Worm (Caenorhabditis elegans) whole organism, young adult: Measurements from ENCODE around the gene C37C3.18.

Experiments
- D2030.7 ChIP-seq: fragments of 200-800 bp; sonication (Bioruptor generic); IDR thresholded peaks from 2 replicates; pipeline ENCODE4 v1.3.6; 2022; ENCODE audit warnings: missing genetic modification reagents, missing genetic modification characterization, missing compliant biosample characterization
- F23B12.7 ChIP-seq: sonication (generic microtip); optimal IDR thresholded peaks from 2 replicates; lab custom pipeline; 2017; ENCODE audit warnings: missing genetic modification characterization, mild to moderate bottlenecking, missing compliant biosample characterization, antibody characterized with exemption, moderate library complexity; ENCODE audit not compliant: insufficient read depth
- F33H1.4 ChIP-seq: fragments of 200-800 bp; sonication (Bioruptor generic); IDR thresholded peaks from 2 replicates; pipeline ENCODE4 v1.3.6; 2022; ENCODE audit warnings: missing genetic modification reagents, missing genetic modification characterization, missing compliant biosample characterization
- F37B4.10 ChIP-seq: fragments of 200-800 bp; sonication (Bioruptor generic); IDR thresholded peaks from 2 replicates; pipeline ENCODE4 v1.3.6; 2022; ENCODE audit warnings: missing genetic modification characterization, missing compliant biosample characterization
- K11D2.4 ChIP-seq: fragments of 200-800 bp; sonication (Bioruptor generic); IDR thresholded peaks from 2 replicates; pipeline ENCODE4 v1.3.6; 2022; ENCODE audit warnings: missing genetic modification reagents, missing genetic modification characterization, missing compliant biosample characterization
- K12H6.12 ChIP-seq: fragments of 200-800 bp; sonication (Bioruptor generic); optimal IDR thresholded peaks from 2 replicates; lab custom pipeline; 2018; ENCODE audit warnings: mild to moderate bottlenecking, missing genetic modification characterization, missing compliant biosample characterization
- Y79H2A.3 ChIP-seq: fragments of 200-800 bp; sonication (Bioruptor generic); conservative IDR thresholded peaks from 2 replicates; pipeline ENCODE4 v1.3.6; 2022; ENCODE audit warnings: missing genetic modification reagents, missing genetic modification characterization, missing compliant biosample characterization
- Y95B8A.8 ChIP-seq: fragments of 200-800 bp; sonication (Bioruptor generic); IDR thresholded peaks from 2 replicates; pipeline ENCODE4 v1.3.6; 2022; ENCODE audit warnings: missing genetic modification reagents, missing genetic modification characterization, missing compliant biosample characterization
- athp-1 ChIP-seq: sonication (generic microtip); optimal IDR thresholded peaks from 2 replicates; lab custom pipeline; 2017; ENCODE audit warnings: mild to moderate bottlenecking, missing genetic modification characterization, missing compliant biosample characterization
- cebp-2 ChIP-seq: fragments of 200-800 bp; sonication (Bioruptor generic); IDR thresholded peaks from 2 replicates; pipeline ENCODE4 v1.3.6; 2022; ENCODE audit warnings: missing genetic modification characterization, missing compliant biosample characterization
- ceh-40 ChIP-seq: fragments of 200-800 bp; sonication (Bioruptor generic); IDR thresholded peaks from 2 replicates; pipeline ENCODE4 v1.3.6; 2022; ENCODE audit warnings: missing genetic modification characterization, missing compliant biosample characterization
- ceh-79 ChIP-seq: sonication (generic microtip); optimal IDR thresholded peaks from 2 replicates; lab custom pipeline; 2017; ENCODE audit warnings: mild to moderate bottlenecking, missing genetic modification characterization, missing compliant biosample characterization
- ceh-91 ChIP-seq: fragments of 200-800 bp; sonication (Bioruptor generic); IDR thresholded peaks from 2 replicates; pipeline ENCODE4 v1.3.6; 2022; ENCODE audit warnings: missing genetic modification reagents, missing genetic modification characterization, missing compliant biosample characterization
- dox-1 ChIP-seq: fragments of 200-800 bp; sonication (Bioruptor generic); IDR thresholded peaks from 2 replicates; pipeline ENCODE4 v1.3.6; 2022; ENCODE audit warnings: missing genetic modification reagents, missing genetic modification characterization, missing compliant biosample characterization
- dpl-1 ChIP-seq: fragments of 150-350 bp; optimal IDR thresholded peaks from 2 replicates; lab custom pipeline; 2014; ENCODE audit warnings: missing biosample characterization, missing genetic modification reagents, missing genetic modification characterization
- efl-1 ChIP-seq: fragments of 150-350 bp; optimal IDR thresholded peaks from 2 replicates; lab custom pipeline; 2014; ENCODE audit warnings: missing biosample characterization, missing genetic modification reagents, missing genetic modification characterization
- egl-18 ChIP-seq: fragments of 200-800 bp; sonication (Bioruptor generic); IDR thresholded peaks from 2 replicates; pipeline ENCODE4 v1.3.6; 2022; ENCODE audit warnings: missing genetic modification reagents, missing genetic modification characterization, missing compliant biosample characterization
- egl-44 ChIP-seq: fragments of 200-800 bp; sonication (Bioruptor generic); IDR thresholded peaks from 2 replicates; pipeline ENCODE4 v1.3.6; 2022; ENCODE audit warnings: missing genetic modification reagents, missing genetic modification characterization, missing compliant biosample characterization
- ekl-4 ChIP-seq: fragments of 200-800 bp; sonication (Bioruptor generic); IDR thresholded peaks from 2 replicates; pipeline ENCODE4 v1.3.6; 2022; ENCODE audit warnings: missing genetic modification reagents, missing genetic modification characterization, missing compliant biosample characterization
- hlh-26 ChIP-seq: fragments of 200-800 bp; sonication (Bioruptor generic); conservative IDR thresholded peaks from 2 replicates; pipeline ENCODE4 v1.3.6; 2022; ENCODE audit warnings: missing genetic modification reagents, missing genetic modification characterization, missing compliant biosample characterization
- hmg-1.2 ChIP-seq: fragments of 200-800 bp; sonication (Bioruptor generic); IDR thresholded peaks from 2 replicates; pipeline ENCODE4 v1.3.6; 2022; ENCODE audit warnings: missing genetic modification reagents, missing genetic modification characterization, missing compliant biosample characterization
- hsf-1 ChIP-seq: fragments of 200-800 bp; sonication (Bioruptor generic); IDR thresholded peaks from 2 replicates; pipeline ENCODE4 v1.3.6; 2022; ENCODE audit warnings: missing genetic modification reagents, missing genetic modification characterization, missing compliant biosample characterization
- lin-54 ChIP-seq: fragments of 200-800 bp; sonication (Bioruptor generic); optimal IDR thresholded peaks from 2 replicates; lab custom pipeline; 2018; ENCODE audit warnings: mild to moderate bottlenecking, missing genetic modification characterization, missing compliant biosample characterization
- lir-1 ChIP-seq: fragments of 200-800 bp; sonication (Bioruptor generic); conservative IDR thresholded peaks from 2 replicates; pipeline ENCODE4 v1.3.6; 2022; ENCODE audit warnings: missing genetic modification reagents, missing genetic modification characterization, missing compliant biosample characterization
- lsl-1 ChIP-seq: fragments of 200-800 bp; sonication (Bioruptor generic); optimal IDR thresholded peaks from 2 replicates; lab custom pipeline; 2018; ENCODE audit warnings: mild to moderate bottlenecking, missing genetic modification characterization, moderate library complexity, missing compliant biosample characterization
- madf-6 ChIP-seq: fragments of 200-800 bp; sonication (Bioruptor generic); IDR thresholded peaks from 2 replicates; pipeline ENCODE4 v1.3.6; 2022; ENCODE audit warnings: missing genetic modification reagents, missing genetic modification characterization, missing compliant biosample characterization
- madf-8 ChIP-seq: fragments of 200-800 bp; sonication (Bioruptor generic); conservative IDR thresholded peaks from 2 replicates; pipeline ENCODE4 v1.3.6; 2022; ENCODE audit warnings: missing genetic modification reagents, missing genetic modification characterization, missing compliant biosample characterization
- nfya-1 ChIP-seq: sonication (generic microtip); optimal IDR thresholded peaks from 2 replicates; lab custom pipeline; 2017; ENCODE audit warnings: antibody characterized with exemption, missing compliant biosample characterization, missing genetic modification characterization, borderline replicate concordance; ENCODE audit not compliant: insufficient read depth
- nfya-2 ChIP-seq: fragments of 200-800 bp; sonication (Bioruptor generic); IDR thresholded peaks from 2 replicates; pipeline ENCODE4 v1.3.6; 2022; ENCODE audit warnings: missing genetic modification reagents, missing genetic modification characterization, missing compliant biosample characterization
- nhr-179 ChIP-seq: sonication (generic microtip); optimal IDR thresholded peaks from 2 replicates; lab custom pipeline; 2016; ENCODE audit warnings: mild to moderate bottlenecking, missing genetic modification characterization, missing compliant biosample characterization
- nhr-27 ChIP-seq: fragments of 200-800 bp; sonication (Bioruptor generic); optimal IDR thresholded peaks from 2 replicates; lab custom pipeline; 2018; ENCODE audit warnings: mild to moderate bottlenecking, missing genetic modification characterization, moderate library complexity, missing compliant biosample characterization
- pbrm-1 ChIP-seq: fragments of 200-800 bp; sonication (Bioruptor generic); IDR thresholded peaks from 2 replicates; pipeline ENCODE4 v1.3.6; 2022; ENCODE audit warnings: missing genetic modification reagents, missing genetic modification characterization, missing compliant biosample characterization
- sea-2 ChIP-seq: fragments of 200-800 bp; sonication (Bioruptor generic); IDR thresholded peaks from 2 replicates; pipeline ENCODE4 v1.3.6; 2022; ENCODE audit warnings: missing genetic modification characterization, missing compliant biosample characterization
- snpc-1.3 ChIP-seq: sonication (generic microtip); optimal IDR thresholded peaks from 2 replicates; lab custom pipeline; 2017; ENCODE audit warnings: missing genetic modification characterization, mild to moderate bottlenecking, missing compliant biosample characterization, antibody characterized with exemption, moderate library complexity, missing genotype, missing genetic modification reagents; ENCODE audit not compliant: insufficient read depth
- snpc-4 ChIP-seq, 5 experiments: fragments of 150-350 bp in 1 of 5; sonication (generic microtip) in 4 of 5; optimal IDR thresholded peaks; 2 replicates each; lab custom pipeline; 2014 to 2018; ENCODE audit warnings: missing genetic modification characterization in 5 of 5, missing biosample characterization in 3 of 5, antibody characterized with exemption in 2 of 5, mild to moderate bottlenecking in 2 of 5, missing compliant biosample characterization in 2 of 5, missing genotype in 2 of 5, moderate library complexity in 2 of 5, missing genetic modification reagents in 1 of 5
- unc-62 ChIP-seq: fragments of 150-350 bp; optimal IDR thresholded peaks from 2 replicates; lab custom pipeline; 2014; ENCODE audit warnings: missing biosample characterization, missing genetic modification reagents, missing genetic modification characterization
- xnd-1 ChIP-seq: sonication (generic microtip); optimal IDR thresholded peaks from 2 replicates; lab custom pipeline; 2016; ENCODE audit warnings: missing genotype, missing genetic modification reagents, missing genetic modification characterization, missing compliant biosample characterization

The C37C3.18 gene

ce11 chrV:7853900-7854299, 893 bp upstream of the C37C3.18 start:
- TF ChIP-seq pbrm-1 (GFP tag; lab: Robert Waterston, UW) (no peak), madf-6 (peak; percentile 76), F33H1.4 (peak; percentile 87), hmg-1.2 (GFP tag; lab: Robert Waterston, UW) (peak; percentile 43; the same call in 1 of the 2 replicates), D2030.7 (GFP tag; lab: Robert Waterston, UW) (peak; percentile 45; the same call in 1 of the 2 replicates), efl-1 (peak; percentile 85), cebp-2 (GFP tag; lab: Robert Waterston, UW) (no peak), dox-1 (GFP tag; lab: Robert Waterston, UW) (peak; percentile 47), ceh-79 (tag; lab: Kevin White, UChicago) (no peak), nfya-1 (no peak), lsl-1 (GFP tag; lab: Kevin White, UChicago) (peak; percentile 84), nhr-179 (tag; lab: Kevin White, UChicago) (no peak), madf-8 (peak; percentile 42), snpc-1.3 (tag; lab: Kevin White, UChicago) (peak; percentile 14), xnd-1 (tag; lab: Kevin White, UChicago) (peak; percentile 75), dpl-1 (GFP tag; lab: Kevin White, UChicago) (peak; percentile 47), ekl-4 (GFP tag; lab: Robert Waterston, UW) (no peak), F23B12.7 (tag; lab: Kevin White, UChicago) (no peak), egl-44 (GFP tag; lab: Robert Waterston, UW) (no peak), ceh-91 (GFP tag; lab: Robert Waterston, UW) (peak; percentile 38; the same call in 1 of the 2 replicates), lir-1 (no peak), hsf-1 (GFP tag; lab: Robert Waterston, UW) (peak; percentile 64), snpc-4 (GFP tag; optimal IDR thresholded peaks at IDR 0.05; lab: Kevin White, UChicago) (no peak), snpc-4 (tag; optimal IDR thresholded peaks at IDR 0.05; lab: Kevin White, UChicago) (peak in 1 of 4 experiments; percentile 26), nhr-27 (tag; lab: Kevin White, UChicago) (no peak)

ce11 chrV:7855382-7855994, 695 bp downstream of the C37C3.18 start, which contains the start of gene C37C3.2:
Gene C37C3.2 (plus strand): TSS chrV:7855944.
- TF ChIP-seq athp-1 (tag; lab: Kevin White, UChicago): no peak
- TF ChIP-seq lin-54 (GFP tag; lab: Kevin White, UChicago): no peak
- no peak for TF ChIP-seq unc-62
- no peak for TF ChIP-seq egl-18 (GFP tag; lab: Robert Waterston, UW)
- TF ChIP-seq nfya-2: no peak
- no peak for TF ChIP-seq Y95B8A.8 (GFP tag; lab: Robert Waterston, UW)
- no peak for TF ChIP-seq hlh-26
- no peak for TF ChIP-seq snpc-1.3 (tag; lab: Kevin White, UChicago)
- TF ChIP-seq ceh-40 (GFP tag; lab: Robert Waterston, UW): no peak
- TF ChIP-seq F37B4.10 (GFP tag; lab: Robert Waterston, UW): no peak
- no peak for TF ChIP-seq sea-2 (GFP tag; lab: Robert Waterston, UW)
- no peak for TF ChIP-seq K12H6.12 (tag; lab: Kevin White, UChicago)
- no peak for TF ChIP-seq Y79H2A.3 (GFP tag; lab: Robert Waterston, UW)
- no peak for TF ChIP-seq K11D2.4 (GFP tag; lab: Robert Waterston, UW)
